Fruit fly (Drosophila melanogaster) whole organism: Measurements from ENCODE around the gene bol.

Experiments used
- CG8478 ChIP-seq: fragments of >200 bp; optimal IDR thresholded peaks from 2 replicates; lab custom pipeline; 2018; ENCODE audit warnings: inconsistent platforms
- Dll ChIP-seq: fragments of >200 bp; optimal IDR thresholded peaks from 2 replicates; lab custom pipeline; 2017
- EcR ChIP-seq, 2 experiments: fragments of >200 bp; optimal IDR thresholded peaks; 2 replicates each; lab custom pipeline; 2017; ENCODE audit warnings: missing biosample characterization in 2 of 2, missing genetic modification characterization in 2 of 2, missing genetic modification reagents in 2 of 2
- pan ChIP-seq: fragments of >200 bp; optimal IDR thresholded peaks from 2 replicates; lab custom pipeline; 2017
- psq ChIP-seq: fragments of >200 bp; optimal IDR thresholded peaks from 2 replicates; lab custom pipeline; 2017
- usp ChIP-seq: fragments of >200 bp; optimal IDR thresholded peaks from 2 replicates; lab custom pipeline; 2017; ENCODE audit warnings: missing biosample characterization, missing genetic modification characterization, mixed read lengths

Gene bol

dm6 chr3L:9062816-9063215, 71.4 kb downstream of the bol start:
- TF ChIP-seq CG8478 (lab: Kevin White, UChicago), result no peak
- TF ChIP-seq pan (lab: Kevin White, UChicago), result no peak
- no peak for TF ChIP-seq Dll (lab: Kevin White, UChicago)

dm6 chr3L:9061449-9061848, 72.8 kb downstream of the bol start:
- no peak for TF ChIP-seq usp (GFP tag; lab: Kevin White, UChicago)
- TF ChIP-seq EcR (GFP tag; optimal IDR thresholded peaks at IDR 0.05; lab: Kevin White, UChicago), result peak in 1 of 2 experiments; percentile 11

- TF ChIP-seq Dll (lab: Kevin White, UChicago) (no peak), pan (lab: Kevin White, UChicago) (no peak), EcR (GFP tag; optimal IDR thresholded peaks at IDR 0.05; lab: Kevin White, UChicago) (no peak), psq (lab: Kevin White, UChicago) (no peak), usp (GFP tag; lab: Kevin White, UChicago) (no peak), CG8478 (lab: Kevin White, UChicago) (no peak)
Observed at dm6 chr3L:9059611-9060203, 74.5 kb downstream of the bol start.

- TF ChIP-seq usp (GFP tag; lab: Kevin White, UChicago) (no peak), Dll (lab: Kevin White, UChicago) (no peak), CG8478 (lab: Kevin White, UChicago) (no peak), EcR (GFP tag; optimal IDR thresholded peaks at IDR 0.05; lab: Kevin White, UChicago) (no peak), psq (lab: Kevin White, UChicago) (no peak), pan (lab: Kevin White, UChicago) (no peak)
Observed at dm6 chr3L:9057429-9058088, 76.6 kb downstream of the bol start.

dm6 chr3L:9055870-9056807, 78.1 kb downstream of the bol start:
- no peak for TF ChIP-seq psq (lab: Kevin White, UChicago)
- peak; percentile 40 to 69 for TF ChIP-seq EcR (GFP tag; optimal IDR thresholded peaks at IDR 0.05; lab: Kevin White, UChicago)

- TF ChIP-seq CG8478 (lab: Kevin White, UChicago) (no peak), usp (GFP tag; lab: Kevin White, UChicago) (no peak), pan (lab: Kevin White, UChicago) (no peak), psq (lab: Kevin White, UChicago) (no peak), EcR (GFP tag; optimal IDR thresholded peaks at IDR 0.05; lab: Kevin White, UChicago) (no peak), Dll (lab: Kevin White, UChicago) (no peak)
Observed at dm6 chr3L:9054822-9055407, 79.3 kb downstream of the bol start.

- TF ChIP-seq CG8478 (lab: Kevin White, UChicago) (no peak), Dll (lab: Kevin White, UChicago) (no peak), pan (lab: Kevin White, UChicago) (no peak), EcR (GFP tag; optimal IDR thresholded peaks at IDR 0.05; lab: Kevin White, UChicago) (no peak), usp (GFP tag; lab: Kevin White, UChicago) (no peak)
Observed at dm6 chr3L:9054239-9054638, 80.0 kb downstream of the bol start.

dm6 chr3L:9052798-9053541, 81.2 kb downstream of the bol start:
- TF ChIP-seq CG8478 (lab: Kevin White, UChicago) (no peak), Dll (lab: Kevin White, UChicago) (no peak), pan (lab: Kevin White, UChicago) (no peak), usp (GFP tag; lab: Kevin White, UChicago) (no peak), EcR (GFP tag; optimal IDR thresholded peaks at IDR 0.05; lab: Kevin White, UChicago) (no peak), psq (lab: Kevin White, UChicago) (no peak)

dm6 chr3L:9051830-9052259, 82.4 kb downstream of the bol start:
- TF ChIP-seq psq (lab: Kevin White, UChicago) (no peak), usp (GFP tag; lab: Kevin White, UChicago) (no peak), Dll (lab: Kevin White, UChicago) (no peak), EcR (GFP tag; optimal IDR thresholded peaks at IDR 0.05; lab: Kevin White, UChicago) (no peak), CG8478 (lab: Kevin White, UChicago) (no peak), pan (lab: Kevin White, UChicago) (no peak)

dm6 chr3L:9050447-9051069, 83.6 kb downstream of the bol start:
- TF ChIP-seq EcR (GFP tag; optimal IDR thresholded peaks at IDR 0.05; lab: Kevin White, UChicago) (no peak), Dll (lab: Kevin White, UChicago) (no peak)
